Worm (Caenorhabditis elegans) whole organism, early embryonic: ENCODE measurements around the gene lgc-35.

Source experiments
- B0310.2 ChIP-seq: sonication (generic microtip); optimal IDR thresholded peaks from 2 replicates; lab custom pipeline; 2016; ENCODE audit warnings: mild to moderate bottlenecking, missing genetic modification characterization, missing compliant biosample characterization
- F13C5.2 ChIP-seq: sonication (generic microtip); optimal IDR thresholded peaks from 2 replicates; lab custom pipeline; 2017; ENCODE audit warnings: mild to moderate bottlenecking, missing genetic modification characterization, inconsistent platforms, missing compliant biosample characterization
- aly-1 ChIP-seq: sonication (generic microtip); optimal IDR thresholded peaks from 2 replicates; lab custom pipeline; 2016; ENCODE audit warnings: missing genetic modification characterization, missing compliant biosample characterization
- ama-1 ChIP-seq: fragments of 150-350 bp; optimal IDR thresholded peaks from 2 replicates; lab custom pipeline; 2014
- ceh-13 ChIP-seq: fragments of 200-800 bp; sonication (Bioruptor generic); optimal IDR thresholded peaks from 2 replicates; lab custom pipeline; 2018; ENCODE audit warnings: mild to moderate bottlenecking, missing genetic modification characterization, missing compliant biosample characterization
- ceh-36 ChIP-seq: sonication (generic microtip); optimal IDR thresholded peaks from 2 replicates; lab custom pipeline; 2016; ENCODE audit warnings: missing genetic modification characterization, inconsistent platforms, missing compliant biosample characterization
- ets-7 ChIP-seq: sonication (generic microtip); optimal IDR thresholded peaks from 2 replicates; lab custom pipeline; 2016; ENCODE audit warnings: missing genotype, missing genetic modification characterization, missing compliant biosample characterization
- flt-1 ChIP-seq: fragments of 200-800 bp; sonication (Bioruptor generic); IDR thresholded peaks from 2 replicates; pipeline ENCODE4 v1.3.6; 2022; ENCODE audit warnings: missing genetic modification characterization, missing compliant biosample characterization
- hmbx-1 ChIP-seq: sonication (generic microtip); optimal IDR thresholded peaks from 2 replicates; lab custom pipeline; 2016; ENCODE audit warnings: mild to moderate bottlenecking, missing genetic modification characterization, missing compliant biosample characterization
- hmg-4 ChIP-seq: fragments of 200-800 bp; sonication (Bioruptor generic); optimal IDR thresholded peaks from 2 replicates; lab custom pipeline; 2018; ENCODE audit warnings: mild to moderate bottlenecking, missing genetic modification characterization, missing compliant biosample characterization
- hnd-1 ChIP-seq: sonication (generic microtip); optimal IDR thresholded peaks from 2 replicates; lab custom pipeline; 2016; ENCODE audit warnings: missing genetic modification characterization, missing compliant biosample characterization
- pes-1 ChIP-seq: fragments of 200-800 bp; sonication (Bioruptor generic); IDR thresholded peaks from 2 replicates; pipeline ENCODE4 v1.3.6; 2022; ENCODE audit warnings: missing genetic modification reagents, missing genetic modification characterization, missing compliant biosample characterization
- scrt-1 ChIP-seq: fragments of 200-800 bp; sonication (Bioruptor generic); IDR thresholded peaks from 2 replicates; pipeline ENCODE4 v1.3.6; 2022; ENCODE audit warnings: missing genetic modification characterization, missing compliant biosample characterization
- sea-1 ChIP-seq: fragments of 200-800 bp; sonication (Bioruptor generic); conservative IDR thresholded peaks from 2 replicates; pipeline ENCODE4 v1.3.6; 2022; ENCODE audit warnings: missing genetic modification characterization, missing compliant biosample characterization
- tbx-11 ChIP-seq: fragments of 200-800 bp; sonication (Bioruptor generic); IDR thresholded peaks from 2 replicates; pipeline ENCODE4 v1.3.6; 2022; ENCODE audit warnings: missing genetic modification characterization, missing compliant biosample characterization
- tbx-37 ChIP-seq: fragments of 200-800 bp; sonication (Bioruptor generic); conservative IDR thresholded peaks from 2 replicates; pipeline ENCODE4 v1.3.6; 2022; ENCODE audit warnings: missing genetic modification reagents, missing genetic modification characterization, missing compliant biosample characterization
- tra-4 ChIP-seq: sonication (generic microtip); optimal IDR thresholded peaks from 2 replicates; lab custom pipeline; 2017; ENCODE audit warnings: missing genetic modification characterization, missing compliant biosample characterization

The lgc-35 gene

DNA sequence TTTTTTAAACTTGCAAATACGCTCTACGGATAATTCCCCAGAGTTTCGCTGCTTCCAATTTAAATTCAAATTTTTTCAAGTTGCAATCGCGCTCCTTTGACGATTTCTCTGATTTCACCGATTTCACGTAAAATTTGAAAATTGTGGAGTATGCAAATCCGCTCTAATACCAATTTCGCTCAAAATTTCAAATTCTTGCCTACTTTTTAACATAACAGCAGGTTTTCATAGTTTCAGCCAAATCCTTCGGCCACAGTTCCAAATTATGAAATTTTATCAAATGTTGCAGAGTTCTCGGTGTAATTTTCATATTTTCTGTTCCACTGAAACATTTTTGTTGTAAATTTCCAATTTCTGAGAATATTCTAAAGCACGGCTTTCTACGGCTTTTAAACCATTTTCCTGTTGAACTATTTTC lies 52.1 kb downstream of the lgc-35 start, which contains the start of gene alkb-7:
TSS of gene alkb-7 (minus strand) at position 323 of the 418 bp plus-strand sequence.
- TF ChIP-seq hmbx-1 (tag; lab: Kevin White, UChicago) (no peak), scrt-1 (GFP tag; lab: Robert Waterston, UW) (no peak), pes-1 (GFP tag; lab: Robert Waterston, UW) (0 out of 2 replicates have a peak, but pooled peaks have one; percentile 20), ama-1 (peak; percentile 79), aly-1 (tag; lab: Kevin White, UChicago) (no peak), tbx-37 (GFP tag; lab: Robert Waterston, UW) (no peak), hmg-4 (no peak), B0310.2 (tag; lab: Kevin White, UChicago) (peak; percentile 24), flt-1 (GFP tag; lab: Robert Waterston, UW) (no peak), ceh-36 (no peak), ceh-13 (no peak), tbx-11 (GFP tag; lab: Robert Waterston, UW) (no peak), F13C5.2 (tag; lab: Kevin White, UChicago) (peak; percentile 14), hnd-1 (tag; lab: Kevin White, UChicago) (no peak), ets-7 (tag; lab: Kevin White, UChicago) (no peak), tra-4 (tag; lab: Kevin White, UChicago) (peak; percentile 22), sea-1 (GFP tag; lab: Robert Waterston, UW) (no peak)
